Fruit fly (Drosophila melanogaster): ENCODE measurements around the gene PolrMT.

PolrMT gene

dm6 chr2L:1128932-1129887 lies 21.0 kb upstream of the PolrMT start, which contains the start of the genes Pino and TBC1D23 (continued):
- TF ChIP-seq ase (GFP tag; IDR thresholded peaks at IDR 0.05): no peak
- peak; percentile 42; the same call in 1 of the 2 replicates for TF ChIP-seq CG11085 (GFP tag; IDR thresholded peaks at IDR 0.05)
- TF ChIP-seq nerfin-2 (GFP tag; IDR thresholded peaks at IDR 0.05; ENCODE audit: partially characterized antibody): peak; percentile 45; the same call in 1 of the 2 replicates
- TF ChIP-seq CG9609 (GFP tag; optimal IDR thresholded peaks at IDR 0.05): peak; percentile 16
- peak; percentile 19 for TF ChIP-seq Asciz (GFP tag; optimal IDR thresholded peaks at IDR 0.05)
- no peak for TF ChIP-seq ATbp (GFP tag; optimal IDR thresholded peaks at IDR 0.05)
- TF ChIP-seq Vsx1 (GFP tag; optimal IDR thresholded peaks at IDR 0.05): peak; percentile 19
- TF ChIP-seq CG9215 (GFP tag; IDR thresholded peaks at IDR 0.05): peak; percentile 75
- no peak for TF ChIP-seq lov (optimal IDR thresholded peaks at IDR 0.05)
- 0 out of 3 replicates have a peak, but pooled peaks have one; percentile 23 for TF ChIP-seq lov (GFP tag; IDR thresholded peaks at IDR 0.05)
- TF ChIP-seq fd102C (GFP tag; optimal IDR thresholded peaks at IDR 0.05): no peak
- TF ChIP-seq Dp (GFP tag; optimal IDR thresholded peaks at IDR 0.05): peak; percentile 5
- TF ChIP-seq CG6689 (GFP tag; IDR thresholded peaks at IDR 0.05): peak; percentile 68
- peak; percentile 37; the same call in 2 of the 3 replicates for TF ChIP-seq CG34422 (GFP tag; IDR thresholded peaks at IDR 0.05)
- TF ChIP-seq Doc2 (GFP tag; IDR thresholded peaks at IDR 0.05): no peak
- peak; percentile 64 for TF ChIP-seq az2 (GFP tag; optimal IDR thresholded peaks at IDR 0.05)
- peak; percentile 25 for TF ChIP-seq YL-1 (GFP tag; optimal IDR thresholded peaks at IDR 0.05)
- TF ChIP-seq CG11093 (GFP tag; IDR thresholded peaks at IDR 0.05): no peak
- peak; percentile 64; the same call in 2 of the 3 replicates for TF ChIP-seq CG14860 (GFP tag; IDR thresholded peaks at IDR 0.05; ENCODE audit: partially characterized antibody)
- peak; percentile 34; the same call in 1 of the 2 replicates for TF ChIP-seq E2f2 (GFP tag; IDR thresholded peaks at IDR 0.05)
- TF ChIP-seq CG10366 (GFP tag; IDR thresholded peaks at IDR 0.05): peak; percentile 79
- peak; percentile 71; the same call in 1 of the 2 replicates for TF ChIP-seq ranshi (GFP tag; IDR thresholded peaks at IDR 0.05)
- TF ChIP-seq wdn (GFP tag; IDR thresholded peaks at IDR 0.05): no peak; the same call in 1 of the 2 replicates
- no peak for TF ChIP-seq gfzf (GFP tag; optimal IDR thresholded peaks at IDR 0.05)
- TF ChIP-seq CG6765 (GFP tag; optimal IDR thresholded peaks at IDR 0.05): no peak
- TF ChIP-seq Ptx1 (GFP tag; IDR thresholded peaks at IDR 0.05): peak; percentile 84
- no peak for TF ChIP-seq ftz-f1 (GFP tag; optimal IDR thresholded peaks at IDR 0.05)
- TF ChIP-seq CG4328 (GFP tag; optimal IDR thresholded peaks at IDR 0.05): peak; percentile 37
- TF ChIP-seq CG11696 (GFP tag; IDR thresholded peaks at IDR 0.05): no peak
- TF ChIP-seq CG8089 (GFP tag; optimal IDR thresholded peaks at IDR 0.05): no peak
- TF ChIP-seq fru (optimal IDR thresholded peaks at IDR 0.05): no peak
- TF ChIP-seq pita (GFP tag; optimal IDR thresholded peaks at IDR 0.05): no peak
- no peak for TF ChIP-seq CG15011 (GFP tag; optimal IDR thresholded peaks at IDR 0.05)
- TF ChIP-seq Opbp (GFP tag; IDR thresholded peaks at IDR 0.05; ENCODE audit: partially characterized antibody): peak; percentile 52; the same call in 2 of the 3 replicates
- TF ChIP-seq ems (GFP tag; optimal IDR thresholded peaks at IDR 0.05): peak; percentile 21
- TF ChIP-seq CG8281 (tag; optimal IDR thresholded peaks at IDR 0.05): peak; percentile 38
- TF ChIP-seq ssp (GFP tag; IDR thresholded peaks at IDR 0.05): peak; percentile 54
- no peak for TF ChIP-seq Kr (GFP tag; optimal IDR thresholded peaks at IDR 0.05)
- peak; percentile 26 for TF ChIP-seq cato (GFP tag; optimal IDR thresholded peaks at IDR 0.05; ENCODE audit: borderline replicate concordance)
- TF ChIP-seq vnd (GFP tag; IDR thresholded peaks at IDR 0.05; ENCODE audit: partially characterized antibody): peak; percentile 64
- TF ChIP-seq CG7271 (tag; optimal IDR thresholded peaks at IDR 0.05): no peak
- no peak for TF ChIP-seq Poxn (GFP tag; IDR thresholded peaks at IDR 0.05)
- TF ChIP-seq Dip3 (GFP tag; optimal IDR thresholded peaks at IDR 0.05): peak; percentile 41
- no peak for TF ChIP-seq cas (GFP tag; IDR thresholded peaks at IDR 0.05)
- peak; percentile 75 for TF ChIP-seq CG2116 (GFP tag; optimal IDR thresholded peaks at IDR 0.05)
- TF ChIP-seq crc (GFP tag; optimal IDR thresholded peaks at IDR 0.05): no peak
- peak; percentile 84 for TF ChIP-seq Dll (GFP tag; IDR thresholded peaks at IDR 0.05; ENCODE audit: partially characterized antibody)
- peak; percentile 89 for TF ChIP-seq nmo (GFP tag; optimal IDR thresholded peaks at IDR 0.05)
